Fruit fly (Drosophila melanogaster): Measurements from ENCODE around the gene Alp11.

- TF ChIP-seq fru (optimal IDR thresholded peaks at IDR 0.05) = no peak
- TF ChIP-seq CG32772 (GFP tag; IDR thresholded peaks at IDR 0.05) = no peak
- TF ChIP-seq CG17385 (GFP tag; optimal IDR thresholded peaks at IDR 0.05) = no peak
- no peak for TF ChIP-seq fd96Cb (tag; optimal IDR thresholded peaks at IDR 0.05)
- TF ChIP-seq toy (GFP tag; IDR thresholded peaks at IDR 0.05) = no peak
- TF ChIP-seq CG3847 (GFP tag; IDR thresholded peaks at IDR 0.05) = no peak
- no peak for TF ChIP-seq ems (GFP tag; optimal IDR thresholded peaks at IDR 0.05)
- no peak for TF ChIP-seq CG3838 (GFP tag; optimal IDR thresholded peaks at IDR 0.05)
- no peak for TF ChIP-seq Poxn (GFP tag; IDR thresholded peaks at IDR 0.05)
- TF ChIP-seq peb (GFP tag; IDR thresholded peaks at IDR 0.05) = no peak
Measured at dm6 chrX:15609351-15609750, 21.8 kb downstream of the Alp11 start.

Data from whole organism, embryonic.